Fruit fly (Drosophila melanogaster) whole organism: ENCODE measurements around the gene CG42680.
A peak's percentile ranks its signal among the peaks of the same experiment; 100 is the strongest.

ENCODE experiments used
- CG8478 ChIP-seq: fragments of >200 bp; optimal IDR thresholded peaks from 2 replicates; lab custom pipeline; 2018; ENCODE audit warnings: inconsistent platforms
- Dll ChIP-seq: fragments of >200 bp; optimal IDR thresholded peaks from 2 replicates; lab custom pipeline; 2017
- EcR ChIP-seq, 2 experiments: fragments of >200 bp; optimal IDR thresholded peaks; 2 replicates each; lab custom pipeline; 2017; ENCODE audit warnings: missing biosample characterization in 2 of 2, missing genetic modification characterization in 2 of 2, missing genetic modification reagents in 2 of 2
- pan ChIP-seq: fragments of >200 bp; optimal IDR thresholded peaks from 2 replicates; lab custom pipeline; 2017
- psq ChIP-seq: fragments of >200 bp; optimal IDR thresholded peaks from 2 replicates; lab custom pipeline; 2017
- usp ChIP-seq: fragments of >200 bp; optimal IDR thresholded peaks from 2 replicates; lab custom pipeline; 2017; ENCODE audit warnings: missing biosample characterization, missing genetic modification characterization, mixed read lengths

The CG42680 gene

DNA sequence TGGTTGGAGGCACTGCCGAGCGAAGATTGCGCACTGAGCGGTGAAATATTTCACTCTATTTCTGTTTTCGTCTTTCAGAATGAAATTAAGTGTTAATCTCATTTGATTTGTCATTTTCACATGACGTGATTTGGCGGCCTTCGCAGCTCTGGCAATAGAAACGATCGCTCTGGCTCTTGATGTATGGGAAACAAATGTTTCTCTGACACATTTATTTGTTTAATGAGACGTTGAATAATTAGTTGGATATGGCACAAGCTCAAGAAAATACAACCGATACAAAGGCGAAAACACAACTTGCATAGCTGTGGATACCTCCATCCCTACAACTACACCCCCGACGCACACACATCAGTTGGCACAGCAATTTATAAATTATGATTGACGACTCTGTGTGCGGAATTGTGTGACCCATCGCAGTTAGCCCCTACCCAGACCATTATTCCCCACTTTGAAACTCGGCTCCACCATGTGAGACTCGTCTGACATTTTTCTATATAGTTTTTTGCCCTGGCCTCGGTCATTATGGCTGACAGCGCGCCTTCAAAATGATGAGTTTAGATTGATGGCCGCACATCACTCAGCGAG lies 29.1 kb downstream of the CG42680 start:
- TF ChIP-seq CG8478 (lab: Kevin White, UChicago) (no peak), usp (GFP tag; lab: Kevin White, UChicago) (no peak), psq (lab: Kevin White, UChicago) (no peak), pan (lab: Kevin White, UChicago) (no peak), Dll (lab: Kevin White, UChicago) (no peak), EcR (GFP tag; optimal IDR thresholded peaks at IDR 0.05; lab: Kevin White, UChicago) (no peak)

DNA sequence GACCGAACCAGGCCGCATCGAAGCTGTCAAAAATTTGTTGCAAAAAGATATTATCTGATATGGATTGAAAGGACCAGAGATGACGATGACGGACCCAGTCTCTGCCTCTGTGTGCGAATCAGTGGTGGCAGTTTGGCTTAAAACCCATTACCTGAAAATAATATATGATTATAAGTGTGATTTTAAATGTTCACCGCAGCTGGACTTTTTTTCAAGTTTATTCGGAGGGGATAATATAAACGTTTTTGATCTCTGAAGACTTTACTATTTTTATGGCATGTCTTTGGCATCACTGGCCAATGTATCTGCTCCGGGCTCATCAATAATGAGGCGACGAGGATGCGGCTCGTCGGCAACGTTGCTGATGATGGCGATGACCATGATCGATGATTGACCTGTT lies 30.3 kb downstream of the CG42680 start:
- TF ChIP-seq pan (lab: Kevin White, UChicago) (no peak), Dll (lab: Kevin White, UChicago) (peak; percentile 41)

DNA sequence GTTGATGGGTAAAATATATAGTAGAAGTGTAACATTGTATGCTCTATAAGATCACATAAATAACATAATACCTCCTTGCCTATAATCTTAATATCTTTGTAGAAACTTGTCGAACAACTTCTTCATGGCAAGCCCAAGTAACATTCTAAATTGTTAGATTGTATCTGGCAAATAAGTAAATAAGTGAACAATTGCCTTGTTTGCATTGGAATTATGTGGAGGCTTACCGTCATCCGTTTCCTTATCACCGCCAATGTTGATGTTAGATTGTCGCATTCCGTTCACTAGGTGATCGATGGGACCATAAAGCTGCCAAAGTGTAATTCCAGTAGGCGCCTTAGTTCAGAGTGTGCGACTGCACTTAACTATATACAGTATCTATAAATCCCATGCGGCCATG lies 31.2 kb downstream of the CG42680 start:
- TF ChIP-seq Dll (lab: Kevin White, UChicago): no peak
- TF ChIP-seq psq (lab: Kevin White, UChicago): no peak
- no peak for TF ChIP-seq EcR (GFP tag; optimal IDR thresholded peaks at IDR 0.05; lab: Kevin White, UChicago)
- no peak for TF ChIP-seq CG8478 (lab: Kevin White, UChicago)

DNA sequence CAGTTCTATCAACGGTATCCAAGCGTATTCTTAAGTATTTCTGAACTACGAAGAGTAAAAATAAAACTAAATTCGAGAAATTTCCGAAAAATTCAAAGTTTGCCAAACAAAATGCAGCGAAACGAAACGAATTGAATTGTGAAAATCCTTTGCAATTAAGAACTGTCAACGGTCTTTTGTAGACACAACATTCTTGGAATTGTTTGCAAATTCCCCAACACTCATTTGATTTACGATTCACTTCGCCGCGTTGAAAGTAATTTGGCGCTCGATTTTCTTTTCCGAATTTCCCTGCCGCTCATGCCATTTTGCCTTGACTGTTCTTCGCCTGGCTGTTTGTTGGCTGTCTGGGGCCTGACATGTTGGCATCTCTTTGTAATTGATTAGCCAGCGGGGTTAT lies 31.8 kb downstream of the CG42680 start:
- TF ChIP-seq pan (lab: Kevin White, UChicago): no peak

- TF ChIP-seq CG8478 (lab: Kevin White, UChicago): no peak
- TF ChIP-seq Dll (lab: Kevin White, UChicago): no peak
- TF ChIP-seq usp (GFP tag; lab: Kevin White, UChicago): no peak
- TF ChIP-seq EcR (GFP tag; optimal IDR thresholded peaks at IDR 0.05; lab: Kevin White, UChicago): no peak
- no peak for TF ChIP-seq psq (lab: Kevin White, UChicago)
- no peak for TF ChIP-seq pan (lab: Kevin White, UChicago)
Observed at dm6 chr2L:14554592-14554887, 33.5 kb downstream of the CG42680 start.

- TF ChIP-seq psq (lab: Kevin White, UChicago) (no peak), Dll (lab: Kevin White, UChicago) (no peak), EcR (GFP tag; optimal IDR thresholded peaks at IDR 0.05; lab: Kevin White, UChicago) (no peak), usp (GFP tag; lab: Kevin White, UChicago) (no peak)
Observed at dm6 chr2L:14553868-14554591, 34.0 kb downstream of the CG42680 start.

- TF ChIP-seq Dll (lab: Kevin White, UChicago) (peak; percentile 12), CG8478 (lab: Kevin White, UChicago) (no peak), psq (lab: Kevin White, UChicago) (no peak), pan (lab: Kevin White, UChicago) (no peak), usp (GFP tag; lab: Kevin White, UChicago) (no peak), EcR (GFP tag; optimal IDR thresholded peaks at IDR 0.05; lab: Kevin White, UChicago) (no peak)
Observed at dm6 chr2L:14552819-14553218, 35.2 kb downstream of the CG42680 start.

DNA sequence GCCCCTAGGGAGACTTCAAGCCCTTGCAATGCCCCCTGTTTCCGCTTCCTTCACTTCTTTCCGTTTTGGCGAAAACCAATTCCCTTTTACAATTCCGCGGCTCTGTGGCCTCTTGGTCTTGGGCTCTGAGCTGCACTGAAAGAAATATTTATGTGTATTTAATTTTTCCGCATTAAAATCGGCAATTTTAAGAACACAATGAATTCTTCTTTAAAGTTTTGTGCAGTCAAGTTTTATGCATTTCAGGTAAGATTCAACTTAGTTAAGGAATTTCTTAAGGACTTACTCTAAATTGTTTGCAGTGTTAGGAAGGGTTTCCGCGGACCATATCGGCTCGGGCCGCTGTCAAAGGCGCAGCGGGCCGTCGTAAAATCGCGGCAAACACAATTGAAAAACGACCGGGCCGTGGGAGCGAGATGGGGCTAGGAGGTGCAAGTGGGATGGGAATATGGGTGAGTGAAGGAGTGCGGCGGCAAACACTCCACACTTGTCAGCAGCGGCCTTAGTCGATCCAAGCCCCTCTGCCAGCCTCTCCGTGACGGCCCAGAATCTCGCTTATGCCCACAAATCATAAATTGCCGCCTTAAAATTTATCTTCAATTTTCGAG lies 35.8 kb downstream of the CG42680 start:
- TF ChIP-seq pan (lab: Kevin White, UChicago): no peak
- no peak for TF ChIP-seq CG8478 (lab: Kevin White, UChicago)
- no peak for TF ChIP-seq psq (lab: Kevin White, UChicago)
- TF ChIP-seq EcR (GFP tag; optimal IDR thresholded peaks at IDR 0.05; lab: Kevin White, UChicago): no peak
- no peak for TF ChIP-seq Dll (lab: Kevin White, UChicago)
- no peak for TF ChIP-seq usp (GFP tag; lab: Kevin White, UChicago)

DNA sequence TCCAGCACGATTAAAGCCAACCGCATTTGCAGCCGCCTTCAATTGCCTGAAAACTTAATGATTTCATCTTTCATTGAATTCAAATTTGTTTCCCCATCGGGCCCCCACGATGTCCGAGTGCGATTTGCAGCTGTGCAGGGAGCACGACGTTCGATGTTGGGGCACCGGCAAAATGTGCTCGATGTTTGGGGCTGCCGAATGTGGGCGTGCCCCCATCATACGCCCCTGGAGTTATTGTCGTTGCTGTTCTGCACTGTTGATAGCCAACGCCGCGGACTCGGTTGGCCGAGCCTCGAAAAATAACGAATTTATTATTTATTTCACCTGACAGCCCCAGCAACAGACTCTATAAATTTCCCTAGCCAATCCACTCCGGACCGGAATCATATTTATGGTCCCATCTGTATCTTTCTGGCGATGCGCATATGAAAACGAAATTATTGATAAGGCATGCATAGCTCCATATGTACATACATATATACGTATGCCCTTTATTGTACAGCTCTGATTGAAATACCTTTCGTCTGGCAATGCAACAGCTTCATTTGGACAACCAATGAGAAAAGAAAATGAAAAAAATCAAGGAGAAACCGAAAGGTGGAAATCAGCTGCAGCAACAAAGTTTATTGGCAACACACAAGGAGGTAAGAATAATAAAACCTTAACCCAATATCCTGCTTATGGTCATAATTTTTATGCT lies 37.2 kb downstream of the CG42680 start:
- TF ChIP-seq EcR (GFP tag; optimal IDR thresholded peaks at IDR 0.05; lab: Kevin White, UChicago): no peak
- no peak for TF ChIP-seq usp (GFP tag; lab: Kevin White, UChicago)
- no peak for TF ChIP-seq CG8478 (lab: Kevin White, UChicago)
- TF ChIP-seq psq (lab: Kevin White, UChicago): no peak
- no peak for TF ChIP-seq Dll (lab: Kevin White, UChicago)
- TF ChIP-seq pan (lab: Kevin White, UChicago): no peak

DNA sequence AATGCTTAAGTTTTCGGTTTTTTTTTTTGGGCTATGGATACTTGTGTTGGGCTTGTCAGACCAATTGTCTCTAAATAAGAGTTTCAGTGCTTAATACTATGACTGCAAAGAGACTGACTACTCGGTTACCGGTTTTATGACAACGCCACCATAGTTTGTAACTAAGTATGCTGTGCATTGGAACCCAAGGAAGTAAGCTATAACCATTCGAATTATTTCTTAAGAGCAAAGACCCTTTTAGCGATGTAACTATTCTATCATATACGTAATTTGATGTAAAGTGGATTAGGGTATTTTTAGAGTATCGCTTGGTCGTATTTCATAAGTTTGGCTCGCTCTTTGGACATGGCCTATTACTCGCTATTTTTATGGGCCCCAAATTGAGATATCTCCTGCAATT lies 39.0 kb downstream of the CG42680 start, which contains the start of gene CG4218:
Gene CG4218 (minus strand): TSS at position 101 of the 400 bp plus-strand sequence.
- TF ChIP-seq EcR (GFP tag; optimal IDR thresholded peaks at IDR 0.05; lab: Kevin White, UChicago) (no peak), Dll (lab: Kevin White, UChicago) (no peak), CG8478 (lab: Kevin White, UChicago) (no peak), usp (GFP tag; lab: Kevin White, UChicago) (no peak)

dm6 chr2L:14546629-14547366 lies 41.2 kb downstream of the CG42680 start:
- TF ChIP-seq Dll (lab: Kevin White, UChicago) (no peak), pan (lab: Kevin White, UChicago) (no peak), CG8478 (lab: Kevin White, UChicago) (no peak), EcR (GFP tag; optimal IDR thresholded peaks at IDR 0.05; lab: Kevin White, UChicago) (no peak), usp (GFP tag; lab: Kevin White, UChicago) (no peak), psq (lab: Kevin White, UChicago) (no peak)
